Fruit fly (Drosophila melanogaster): Measurements from ENCODE around the gene CG42445.

The CG42445 gene

DNA sequence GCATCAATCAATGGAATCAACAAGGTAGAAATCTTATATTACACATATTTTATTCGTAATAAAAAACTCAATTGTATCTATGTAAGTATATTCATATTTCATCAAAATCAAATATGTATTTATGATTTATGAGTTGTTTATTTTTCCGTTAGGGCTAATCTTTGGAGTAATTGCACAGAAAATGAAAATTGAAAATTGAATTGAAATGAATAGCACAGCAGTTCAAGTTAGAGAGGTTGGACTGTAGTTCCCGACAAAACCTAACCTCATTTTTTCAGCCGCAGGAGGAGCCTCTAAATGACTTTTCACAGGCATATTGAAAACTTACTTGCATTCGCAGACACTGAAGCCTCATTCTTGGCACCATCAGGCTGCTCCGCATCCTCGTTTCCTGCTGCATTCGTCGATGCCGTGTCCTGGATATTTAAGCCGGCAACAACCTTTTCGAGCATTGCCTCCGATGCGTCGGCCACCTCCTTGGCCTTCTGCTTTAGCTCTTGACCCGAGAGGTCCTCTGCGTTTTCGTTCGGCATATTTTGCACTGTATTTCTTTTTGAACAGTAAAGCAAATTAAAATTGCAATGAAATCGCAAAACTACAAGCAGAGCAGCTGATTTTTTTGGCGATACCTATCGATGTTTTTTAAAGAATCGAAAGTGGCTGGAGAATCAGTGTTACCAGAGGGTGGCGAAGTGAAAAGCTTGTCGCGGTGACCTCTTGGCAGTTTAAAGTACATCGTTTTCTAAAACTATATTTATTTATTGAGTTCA is 19.3 kb upstream of the CG42445 start, which contains the start of gene Nmt:
Gene Nmt, minus strand, starts transcription at position 635 of the 770 bp plus-strand sequence.
- no peak for TF ChIP-seq Hr38 (GFP tag; optimal IDR thresholded peaks at IDR 0.05)
- no peak for TF ChIP-seq vri (GFP tag; optimal IDR thresholded peaks at IDR 0.05)
- no peak for TF ChIP-seq ss (GFP tag; optimal IDR thresholded peaks at IDR 0.05)
- TF ChIP-seq fd59A (GFP tag; optimal IDR thresholded peaks at IDR 0.05) = no peak
- no peak for TF ChIP-seq Smox (GFP tag; optimal IDR thresholded peaks at IDR 0.05)
- peak; percentile 56 for TF ChIP-seq OdsH (GFP tag; optimal IDR thresholded peaks at IDR 0.05)
- TF ChIP-seq CG8319 (GFP tag; optimal IDR thresholded peaks at IDR 0.05) = peak; percentile 80
- peak; percentile 24 for TF ChIP-seq CG8632 (GFP tag; optimal IDR thresholded peaks at IDR 0.05)
- peak; percentile 77 for TF ChIP-seq CG15336 (GFP tag; IDR thresholded peaks at IDR 0.05)
- TF ChIP-seq topi (GFP tag; optimal IDR thresholded peaks at IDR 0.05) = no peak
- no peak for TF ChIP-seq dac (GFP tag; optimal IDR thresholded peaks at IDR 0.05)
- peak; percentile 60 for TF ChIP-seq CG3919 (GFP tag; optimal IDR thresholded peaks at IDR 0.05)
- TF ChIP-seq Hr39 (GFP tag; optimal IDR thresholded peaks at IDR 0.05) = peak; percentile 42
- peak; percentile 13 for TF ChIP-seq Sox15 (GFP tag; optimal IDR thresholded peaks at IDR 0.05)
- TF ChIP-seq Lpt (GFP tag; optimal IDR thresholded peaks at IDR 0.05) = no peak
- TF ChIP-seq pdm3 (GFP tag; optimal IDR thresholded peaks at IDR 0.05) = no peak
- TF ChIP-seq CG34406 (GFP tag; optimal IDR thresholded peaks at IDR 0.05) = peak; percentile 41
- peak; percentile 52 for TF ChIP-seq CG6792 (GFP tag; optimal IDR thresholded peaks at IDR 0.05)
- TF ChIP-seq svp (GFP tag) = no peak
- no peak for TF ChIP-seq CG9139 (GFP tag; optimal IDR thresholded peaks at IDR 0.05)
- no peak for TF ChIP-seq CG10669 (GFP tag; optimal IDR thresholded peaks at IDR 0.05)
- TF ChIP-seq CG10631 (GFP tag; optimal IDR thresholded peaks at IDR 0.05) = peak; percentile 10
- no peak for TF ChIP-seq CG32006 (GFP tag; optimal IDR thresholded peaks at IDR 0.05)
- TF ChIP-seq Eip78C (GFP tag) = peak; percentile 33
- no peak for TF ChIP-seq Blimp-1 (GFP tag; optimal IDR thresholded peaks at IDR 0.05)
- peak; percentile 39 for TF ChIP-seq lz (GFP tag; optimal IDR thresholded peaks at IDR 0.05)
- TF ChIP-seq net (GFP tag; optimal IDR thresholded peaks at IDR 0.05) = no peak
- peak; percentile 51; the same call in 1 of the 3 replicates for TF ChIP-seq eg (GFP tag; IDR thresholded peaks at IDR 0.05)
- TF ChIP-seq Eip93F (GFP tag; optimal IDR thresholded peaks at IDR 0.05) = no peak
- TF ChIP-seq CG8119 (GFP tag; IDR thresholded peaks at IDR 0.05) = peak; percentile 52; the same call in 2 of the 3 replicates
- TF ChIP-seq Met (GFP tag; optimal IDR thresholded peaks at IDR 0.05) = no peak
- no peak for TF ChIP-seq Ets21C (GFP tag; optimal IDR thresholded peaks at IDR 0.05)
- peak; percentile 46 for TF ChIP-seq esn (GFP tag; optimal IDR thresholded peaks at IDR 0.05)
- TF ChIP-seq CG6276 (GFP tag; optimal IDR thresholded peaks at IDR 0.05) = no peak
- peak; percentile 44 for TF ChIP-seq achi (GFP tag; optimal IDR thresholded peaks at IDR 0.05)
- TF ChIP-seq CG6163 (GFP tag; IDR thresholded peaks at IDR 0.05) = peak; percentile 58; the same call in 1 of the 3 replicates
- peak; percentile 57 for TF ChIP-seq acj6 (GFP tag; optimal IDR thresholded peaks at IDR 0.05)
- TF ChIP-seq CG31627 (GFP tag; optimal IDR thresholded peaks at IDR 0.05) = peak; percentile 37
- TF ChIP-seq salr (GFP tag; optimal IDR thresholded peaks at IDR 0.05) = peak in 1 of 2 experiments; percentile 24
- TF ChIP-seq cyc (GFP tag; optimal IDR thresholded peaks at IDR 0.05) = no peak

DNA sequence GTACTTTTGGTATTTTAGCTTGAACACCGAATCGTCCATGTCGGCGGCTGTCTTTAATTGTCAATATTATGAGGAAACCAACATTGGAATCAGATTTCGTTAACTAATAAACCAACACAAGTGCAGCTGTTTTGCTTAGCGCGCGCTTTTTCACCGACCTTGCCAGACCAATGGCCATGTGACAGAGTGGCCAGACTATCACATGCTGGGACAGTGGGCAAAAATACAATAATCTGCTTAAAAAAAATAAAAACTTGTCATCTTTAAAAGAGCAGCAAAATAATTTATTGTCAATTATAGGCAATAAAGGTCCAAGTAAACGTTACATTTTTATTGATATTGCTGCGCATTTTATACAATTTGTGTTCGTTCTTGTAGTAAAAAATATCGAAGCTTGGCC is 17.1 kb upstream of the CG42445 start, which contains the start of gene RecQ4:
Gene RecQ4, minus strand, starts transcription at position 161 of the 400 bp plus-strand sequence.
- no peak for TF ChIP-seq salr (GFP tag; optimal IDR thresholded peaks at IDR 0.05)
- TF ChIP-seq vri (GFP tag; optimal IDR thresholded peaks at IDR 0.05) = no peak
- no peak for TF ChIP-seq Hr38 (GFP tag; optimal IDR thresholded peaks at IDR 0.05)
- TF ChIP-seq fd59A (GFP tag; optimal IDR thresholded peaks at IDR 0.05) = no peak
- no peak for TF ChIP-seq CG32006 (GFP tag; optimal IDR thresholded peaks at IDR 0.05)
- no peak for TF ChIP-seq Sox14 (GFP tag; optimal IDR thresholded peaks at IDR 0.05)
- TF ChIP-seq CG6163 (GFP tag; IDR thresholded peaks at IDR 0.05) = no peak
- peak; percentile 5 for TF ChIP-seq lz (GFP tag; optimal IDR thresholded peaks at IDR 0.05)
- TF ChIP-seq CG6792 (GFP tag; optimal IDR thresholded peaks at IDR 0.05) = no peak
- no peak for TF ChIP-seq CG8632 (GFP tag; optimal IDR thresholded peaks at IDR 0.05)
- no peak for TF ChIP-seq OdsH (GFP tag; optimal IDR thresholded peaks at IDR 0.05)
- TF ChIP-seq Hr39 (GFP tag; optimal IDR thresholded peaks at IDR 0.05) = peak; percentile 20
- no peak for TF ChIP-seq CG11902 (GFP tag; optimal IDR thresholded peaks at IDR 0.05)
- TF ChIP-seq Sox15 (GFP tag; optimal IDR thresholded peaks at IDR 0.05) = no peak

All from whole organism, prepupa.